Fruit fly (Drosophila melanogaster): ENCODE measurements around the gene RpS19b.

RpS19b gene

DNA sequence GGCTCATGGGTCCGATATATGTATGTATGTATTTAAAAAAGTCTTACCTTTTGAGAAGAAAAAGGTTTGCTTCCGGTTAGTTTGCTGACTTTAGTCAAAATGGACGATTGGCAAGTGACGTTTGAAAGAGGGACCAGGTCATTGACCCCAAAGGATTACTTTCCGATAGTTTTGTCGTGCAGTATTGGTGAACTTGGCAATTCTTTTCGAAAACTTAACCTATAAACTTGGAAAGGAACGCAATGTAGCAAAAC, at the start of gene RpS19b:
Gene RpS19b, minus strand, starts transcription at position 101 of the 254 bp plus-strand sequence.
- TF ChIP-seq CG8478 (optimal IDR thresholded peaks at IDR 0.05) (no peak), CTCF (optimal IDR thresholded peaks at IDR 0.05) (no peak)

DNA sequence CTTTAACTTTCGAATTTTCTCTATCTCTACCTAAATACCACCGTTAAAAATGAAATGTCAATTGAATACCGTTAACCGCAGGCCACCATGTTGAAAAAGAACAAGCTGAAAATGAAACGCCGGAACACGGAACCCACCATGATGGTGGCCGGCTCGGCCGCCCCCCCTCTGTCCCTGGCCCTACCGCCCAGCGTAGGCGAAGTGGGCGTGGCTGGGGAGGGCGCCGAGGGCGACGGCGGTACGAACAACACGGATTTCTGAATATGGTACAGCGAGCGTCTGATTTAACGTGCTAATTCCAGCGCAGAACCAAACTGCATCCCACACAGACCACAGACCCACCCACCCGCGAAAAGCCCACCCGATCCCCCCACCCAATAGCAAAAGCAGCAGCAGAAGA, 48.3 kb upstream of the RpS19b start:
- TF ChIP-seq CTCF (optimal IDR thresholded peaks at IDR 0.05) (no peak), CG8478 (optimal IDR thresholded peaks at IDR 0.05) (no peak)

DNA sequence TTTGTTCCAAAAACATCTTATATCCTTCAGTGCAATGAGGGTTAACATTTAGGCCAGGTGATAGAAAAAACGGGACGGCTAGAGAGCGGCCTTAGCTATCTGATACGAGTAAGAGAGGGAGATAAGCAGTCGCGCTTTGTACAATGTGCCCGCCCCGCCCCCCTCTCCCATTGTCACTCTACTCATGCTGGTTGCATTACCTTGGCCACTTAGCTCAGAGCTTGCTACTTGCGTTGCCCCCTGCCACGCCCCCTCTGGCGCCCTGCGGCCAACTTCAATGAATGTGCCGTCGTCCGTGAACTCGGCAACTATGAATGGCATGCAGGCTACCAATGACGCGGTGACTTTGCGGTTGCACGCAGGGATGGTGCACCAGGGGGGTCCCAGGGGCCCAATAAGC, 38.4 kb upstream of the RpS19b start:
- TF ChIP-seq CTCF (optimal IDR thresholded peaks at IDR 0.05) (no peak), CG8478 (optimal IDR thresholded peaks at IDR 0.05) (no peak)

DNA sequence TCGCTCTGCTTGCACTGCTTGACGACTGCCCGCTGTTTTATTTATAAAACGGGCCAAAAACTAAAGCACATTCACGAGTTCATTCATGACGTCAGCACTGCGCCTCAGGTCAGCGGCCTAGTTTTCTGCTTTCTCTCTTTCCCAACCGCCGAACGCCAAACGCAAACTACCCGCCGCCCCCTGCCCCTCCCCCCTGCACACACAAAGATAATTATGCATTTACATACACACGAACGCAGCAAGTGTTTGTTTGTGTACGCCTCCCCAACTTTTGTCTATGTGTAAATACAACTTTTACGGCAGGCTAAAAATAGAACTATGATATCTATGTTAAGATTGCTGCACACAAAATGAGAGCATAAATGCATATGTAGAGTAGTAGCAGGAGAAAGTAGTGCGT, 37.9 kb upstream of the RpS19b start:
- TF ChIP-seq CTCF (optimal IDR thresholded peaks at IDR 0.05) (no peak), CG8478 (optimal IDR thresholded peaks at IDR 0.05) (no peak)

DNA sequence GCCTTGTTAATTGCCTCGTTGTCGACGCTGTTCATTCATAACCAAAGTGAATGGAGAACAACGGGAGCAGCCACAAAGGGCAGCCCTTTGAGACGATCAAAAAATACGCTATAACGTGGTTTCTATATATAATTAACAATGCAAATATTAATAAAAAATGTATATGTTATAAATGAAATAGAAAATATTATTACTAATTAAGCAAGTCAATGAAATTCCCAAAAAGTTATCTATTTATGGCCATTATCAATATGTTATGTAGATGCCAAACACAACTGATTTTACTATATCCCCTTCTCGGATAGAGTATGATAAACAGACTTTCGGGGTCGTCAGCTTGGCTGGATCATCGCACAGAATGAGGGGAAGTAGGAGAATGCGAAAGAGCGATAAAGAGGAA, 36.1 kb upstream of the RpS19b start:
- TF ChIP-seq CTCF (optimal IDR thresholded peaks at IDR 0.05) (no peak), CG8478 (optimal IDR thresholded peaks at IDR 0.05) (no peak)

DNA sequence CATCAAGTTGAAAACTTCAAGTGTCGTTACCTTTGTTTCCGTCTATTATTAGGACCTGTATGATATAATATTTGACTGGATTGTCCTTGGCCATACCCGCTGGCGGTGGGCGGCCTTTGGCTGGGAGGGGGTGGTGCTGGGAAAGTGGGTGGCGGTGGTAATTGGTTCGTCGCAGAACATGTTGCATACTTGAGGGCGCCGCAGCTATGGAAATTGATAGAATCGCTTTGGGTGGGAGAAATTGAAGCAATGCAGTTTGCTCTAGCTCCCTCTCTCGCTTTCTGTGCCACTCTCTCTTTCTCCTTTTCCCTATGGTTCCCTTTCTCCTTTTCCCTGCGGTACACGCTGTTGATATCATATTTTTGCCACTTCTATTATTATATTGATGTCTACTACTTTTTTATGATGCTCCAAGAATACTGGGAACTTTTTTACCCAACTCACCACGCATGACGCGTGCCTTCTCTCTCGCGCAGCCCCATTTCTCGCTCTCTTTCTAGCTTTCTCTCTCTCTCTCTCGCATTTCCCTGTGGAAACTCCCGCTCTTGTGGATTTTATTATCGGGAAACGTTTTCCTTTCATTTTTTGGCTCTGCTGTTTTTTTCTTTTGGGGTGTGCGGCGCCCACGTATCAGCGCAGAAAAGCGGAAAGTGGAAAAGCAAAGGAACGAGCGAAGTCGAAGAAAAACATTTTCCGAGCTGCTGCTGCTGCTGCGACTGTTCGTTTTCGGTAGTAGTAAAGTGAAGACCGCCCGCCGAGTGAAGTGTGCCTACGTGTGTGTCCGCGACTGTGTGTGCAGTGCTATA, 31.8 kb upstream of the RpS19b start:
- TF ChIP-seq CG8478 (optimal IDR thresholded peaks at IDR 0.05) (no peak), CTCF (optimal IDR thresholded peaks at IDR 0.05) (no peak)

DNA sequence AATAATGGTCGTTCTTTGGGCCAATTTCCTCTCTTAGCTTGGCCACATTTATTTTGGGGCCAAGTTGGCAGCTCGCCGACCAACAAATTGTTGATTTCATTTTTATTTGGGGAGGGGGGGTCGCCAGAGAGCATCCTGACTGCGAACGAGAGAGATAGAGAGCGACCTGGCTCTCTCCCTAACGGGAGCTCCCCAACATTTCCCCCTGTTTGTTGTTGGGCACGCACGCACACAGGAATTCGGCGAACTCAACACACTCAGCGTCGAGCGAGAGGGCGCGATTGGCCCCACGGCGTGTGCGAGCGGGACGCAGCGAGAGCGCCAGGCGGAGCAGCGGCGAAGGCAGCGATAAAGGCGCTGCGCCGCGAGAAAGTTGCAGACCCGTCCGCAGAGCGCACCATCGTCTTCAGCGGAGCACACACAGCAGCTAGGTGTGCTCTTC, 29.5 kb upstream of the RpS19b start, which contains the start of gene CG31140:
Gene CG31140, plus strand, starts transcription at position 400 of the 442 bp plus-strand sequence.
- TF ChIP-seq CG8478 (optimal IDR thresholded peaks at IDR 0.05) (no peak), CTCF (optimal IDR thresholded peaks at IDR 0.05) (no peak)

DNA sequence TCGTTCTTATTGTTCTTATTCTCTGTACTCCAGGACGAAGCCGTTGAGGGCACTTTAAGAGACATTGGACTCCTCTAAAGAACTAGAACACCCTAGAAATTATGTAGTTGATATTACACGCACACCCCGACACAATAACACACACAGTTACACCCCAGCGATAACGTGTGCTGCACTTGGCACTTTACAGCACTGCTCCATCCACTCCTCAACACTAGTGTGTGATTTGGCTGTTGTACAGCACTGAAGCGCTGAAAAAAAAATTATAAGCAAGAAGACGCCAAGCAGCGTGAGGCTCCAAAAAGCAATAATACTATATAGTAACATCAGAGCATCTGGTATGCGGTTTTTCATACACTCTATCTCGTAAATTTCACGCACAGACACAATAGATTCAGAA, 27.5 kb upstream of the RpS19b start:
- TF ChIP-seq CTCF (optimal IDR thresholded peaks at IDR 0.05), result no peak
- TF ChIP-seq CG8478 (optimal IDR thresholded peaks at IDR 0.05), result no peak

DNA sequence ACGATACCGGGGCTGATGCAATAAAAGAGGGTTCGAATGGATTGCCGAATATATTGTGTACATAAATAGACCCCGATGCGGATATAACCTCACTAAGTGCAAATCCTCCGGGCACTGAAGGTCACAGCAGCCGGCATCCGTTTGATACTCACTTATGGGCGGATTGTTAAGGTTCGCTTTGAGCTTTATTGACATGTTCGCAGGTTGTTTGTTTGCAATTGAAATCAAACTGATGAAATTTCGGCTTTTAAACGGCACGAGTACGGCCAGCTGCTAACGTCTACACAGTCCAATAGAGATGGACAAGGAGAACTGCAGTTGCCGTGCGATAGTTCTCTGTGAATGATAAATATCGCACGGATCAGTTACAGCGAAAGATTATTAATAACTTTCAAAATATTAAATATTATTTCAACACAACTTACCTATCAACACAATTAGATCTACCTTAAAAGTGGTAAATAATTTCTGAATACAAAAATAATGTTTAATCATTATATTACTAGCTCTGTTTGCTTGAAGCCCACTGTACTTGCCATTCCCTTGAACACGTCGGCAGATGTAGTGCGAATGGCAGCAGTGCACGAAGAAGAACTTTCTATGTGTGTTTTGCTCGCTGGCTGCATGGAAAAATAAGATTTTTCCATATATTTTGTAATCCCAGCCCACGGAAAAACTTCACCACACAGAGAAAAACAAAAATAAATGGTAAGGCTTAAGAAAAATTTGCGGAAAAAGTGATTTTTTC, 24.9 kb upstream of the RpS19b start, which contains the start of the genes GluProRS and AP-1sigma:
Gene GluProRS, minus strand, starts transcription at position 301 of the 748 bp plus-strand sequence.
Gene AP-1sigma, plus strand, starts transcription at position 561 of the 748 bp plus-strand sequence.
- no peak for TF ChIP-seq CG8478 (optimal IDR thresholded peaks at IDR 0.05)
- TF ChIP-seq CTCF (optimal IDR thresholded peaks at IDR 0.05), result no peak

DNA sequence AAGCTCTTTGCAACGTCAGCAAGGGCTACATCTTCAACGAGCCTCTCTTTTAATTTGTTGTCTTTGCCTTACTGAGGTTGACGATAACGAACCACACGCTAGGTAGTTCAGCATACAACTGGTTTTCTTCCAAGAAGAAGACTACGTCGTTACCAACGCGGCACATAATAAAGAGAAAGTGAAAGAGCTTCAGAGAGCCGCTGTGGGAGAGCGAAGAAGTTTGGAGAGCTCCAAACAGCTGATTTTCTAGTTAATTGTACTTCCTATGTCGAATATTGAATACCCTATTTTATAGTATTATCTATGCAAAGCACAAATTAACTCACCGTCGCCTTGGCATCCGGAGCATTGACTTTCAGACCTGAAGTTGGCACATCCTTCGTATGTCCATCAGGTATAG, 22.1 kb upstream of the RpS19b start:
- no peak for TF ChIP-seq CTCF (optimal IDR thresholded peaks at IDR 0.05)
- no peak for TF ChIP-seq CG8478 (optimal IDR thresholded peaks at IDR 0.05)

DNA sequence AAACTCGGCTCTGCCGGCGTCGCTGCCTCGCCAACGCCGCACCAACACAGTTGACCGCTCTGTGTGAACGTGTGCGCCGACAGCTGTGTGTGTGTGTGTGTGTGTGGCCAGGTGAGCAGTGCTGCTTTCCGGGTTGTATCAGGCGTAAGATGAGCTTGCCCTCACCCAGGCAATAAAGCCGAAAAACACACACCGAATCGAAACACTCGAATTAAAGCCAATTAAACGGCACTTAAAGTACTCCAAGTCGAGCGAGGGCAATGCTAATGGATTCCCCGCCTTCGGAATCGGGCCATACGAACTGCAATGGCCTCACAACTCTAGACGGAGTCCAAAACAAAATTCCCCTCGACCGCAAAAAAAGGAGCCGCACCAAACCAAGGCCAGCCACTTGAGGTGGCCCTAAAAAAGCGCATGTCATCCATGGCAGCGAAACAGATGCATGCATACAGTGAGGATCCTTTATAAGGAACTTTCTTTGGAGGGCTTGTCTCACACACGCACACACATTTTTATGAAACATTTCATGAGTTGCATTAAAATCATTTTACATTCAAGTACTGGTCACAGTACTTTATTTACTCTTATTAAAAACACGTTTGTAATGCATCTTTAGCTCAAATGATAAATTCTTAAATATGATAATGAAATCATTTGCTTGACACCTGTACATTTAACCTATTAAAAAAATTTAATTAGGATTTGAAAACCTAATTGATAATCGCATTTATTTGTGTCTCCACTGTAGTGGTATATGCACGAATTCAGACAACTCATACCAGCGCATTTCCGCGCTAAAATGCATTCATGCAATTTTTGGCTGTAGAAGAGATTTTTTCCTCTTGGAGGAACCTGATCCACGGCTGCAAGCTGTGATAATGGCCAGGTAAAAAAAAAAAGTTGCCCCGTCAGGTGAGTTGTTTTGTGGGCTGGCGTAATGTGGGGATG, 15.4 kb upstream of the RpS19b start:
- TF ChIP-seq CG8478 (optimal IDR thresholded peaks at IDR 0.05), result no peak
- no peak for TF ChIP-seq CTCF (optimal IDR thresholded peaks at IDR 0.05)

DNA sequence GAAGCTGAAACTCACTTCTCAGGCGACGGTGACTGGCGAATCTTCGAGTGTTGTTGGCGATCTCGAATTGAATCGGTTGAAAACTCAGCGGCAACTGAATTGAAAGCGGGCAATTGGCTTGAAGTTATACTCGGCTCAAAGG, 14.9 kb upstream of the RpS19b start, which contains the start of gene CG12268:
Gene CG12268, minus strand, starts transcription at position 101 of the 142 bp plus-strand sequence.
- TF ChIP-seq CG8478 (optimal IDR thresholded peaks at IDR 0.05), result no peak
- no peak for TF ChIP-seq CTCF (optimal IDR thresholded peaks at IDR 0.05)

DNA sequence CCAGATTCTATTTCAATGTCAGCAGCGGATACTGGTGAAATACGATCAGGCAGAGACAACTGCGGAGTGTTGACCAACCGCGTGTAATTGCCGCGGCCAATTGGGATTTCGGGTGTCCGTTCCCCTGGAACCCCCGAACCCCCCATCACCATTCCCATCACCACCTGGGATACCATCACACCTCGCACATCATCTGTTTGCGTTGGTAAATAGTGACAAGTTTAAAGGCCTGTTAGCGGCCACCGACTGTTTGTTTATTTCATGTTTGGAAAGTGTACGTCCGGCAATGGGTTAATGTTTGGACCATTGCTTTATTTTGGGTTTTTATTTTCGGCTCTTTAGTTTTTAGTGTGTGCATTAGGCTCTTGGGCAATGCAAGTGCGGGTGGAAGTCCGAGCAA, 13.7 kb upstream of the RpS19b start:
- TF ChIP-seq CTCF (optimal IDR thresholded peaks at IDR 0.05) (no peak), CG8478 (optimal IDR thresholded peaks at IDR 0.05) (no peak)

DNA sequence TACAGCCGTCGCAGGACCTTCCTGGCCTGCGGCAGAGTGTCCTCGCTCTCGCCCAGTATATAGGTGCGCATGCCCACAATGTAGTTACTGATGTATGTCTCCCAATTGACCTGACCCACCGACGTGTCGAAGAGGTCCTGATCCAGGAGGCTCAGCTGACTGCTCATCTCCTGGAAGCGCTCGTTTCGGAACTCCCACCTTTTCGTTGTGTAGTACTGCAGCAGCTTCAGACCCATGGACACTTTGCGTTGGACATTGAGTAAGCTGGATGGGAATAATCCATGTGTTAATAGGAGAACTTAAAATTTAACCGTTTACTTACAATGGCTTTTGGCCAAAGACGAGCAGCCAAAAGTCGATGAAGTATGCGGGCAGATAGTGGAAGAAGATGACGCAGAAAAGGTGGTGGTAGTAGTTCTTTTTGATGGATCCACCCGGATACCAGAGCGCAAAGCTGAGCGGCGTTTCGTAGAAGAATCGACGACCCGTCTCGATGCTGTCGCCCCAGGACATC, 10.6 kb upstream of the RpS19b start:
- TF ChIP-seq CTCF (optimal IDR thresholded peaks at IDR 0.05) (no peak), CG8478 (optimal IDR thresholded peaks at IDR 0.05) (no peak)

DNA sequence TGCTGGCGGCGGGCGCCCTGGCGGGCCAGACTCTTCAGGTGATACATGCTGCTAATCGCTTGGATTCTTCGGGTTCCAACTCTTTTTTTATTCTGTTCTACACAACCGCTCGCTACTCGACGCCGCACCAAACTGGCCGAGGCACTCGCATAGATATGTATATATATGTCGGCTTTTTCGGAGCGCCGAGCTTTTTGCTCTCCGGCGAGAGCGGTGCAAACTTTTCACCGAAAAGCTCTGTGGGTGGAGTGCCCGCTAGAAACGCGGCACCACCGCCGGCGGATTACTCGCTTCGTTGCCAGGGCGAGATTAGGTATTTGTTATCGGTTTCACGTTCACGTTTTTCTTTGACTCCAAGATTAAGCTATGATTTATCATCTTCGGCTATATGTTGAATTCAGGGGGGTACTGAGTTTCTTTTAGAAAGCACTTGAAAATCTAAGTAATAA, 9.7 kb upstream of the RpS19b start, which contains the start of gene Gdh:
Gene Gdh, minus strand, starts transcription at position 137 of the 449 bp plus-strand sequence.
- TF ChIP-seq CG8478 (optimal IDR thresholded peaks at IDR 0.05), result no peak
- TF ChIP-seq CTCF (optimal IDR thresholded peaks at IDR 0.05), result no peak
